Worm (Caenorhabditis elegans) whole organism, L2 larva: ENCODE results near the gene gst-42.

Source experiments
- C34F6.9 ChIP-seq: fragments of 150-350 bp; optimal IDR thresholded peaks from 2 replicates; lab custom pipeline; 2014; ENCODE audit warnings: missing biosample characterization, missing genetic modification characterization
- F13H6.1 ChIP-seq: sonication (generic microtip); optimal IDR thresholded peaks from 2 replicates; lab custom pipeline; 2016; ENCODE audit warnings: missing genetic modification characterization, missing compliant biosample characterization
- R02D3.7 ChIP-seq: fragments of 150-350 bp; optimal IDR thresholded peaks from 2 replicates; lab custom pipeline; 2014; ENCODE audit warnings: missing biosample characterization, missing genetic modification characterization
- Y55F3AM.14 ChIP-seq: fragments of 200-800 bp; sonication (Bioruptor generic); optimal IDR thresholded peaks from 2 replicates; lab custom pipeline; 2018; ENCODE audit warnings: mild to moderate bottlenecking, missing genetic modification characterization, missing compliant biosample characterization
- ZK546.5 ChIP-seq: sonication (generic microtip); optimal IDR thresholded peaks from 2 replicates; lab custom pipeline; 2017; ENCODE audit warnings: missing biosample characterization, missing genetic modification characterization
- alr-1 ChIP-seq: fragments of 150-350 bp; optimal IDR thresholded peaks from 2 replicates; lab custom pipeline; 2014; ENCODE audit warnings: missing biosample characterization, missing genetic modification characterization
- aly-2 ChIP-seq: fragments of 150-350 bp; optimal IDR thresholded peaks from 2 replicates; lab custom pipeline; 2014; ENCODE audit warnings: missing biosample characterization, missing genetic modification characterization
- ceh-82 ChIP-seq: fragments of 150-350 bp; optimal IDR thresholded peaks from 2 replicates; lab custom pipeline; 2014; ENCODE audit warnings: missing biosample characterization, missing genetic modification characterization
- crh-2 ChIP-seq: sonication (generic microtip); optimal IDR thresholded peaks from 2 replicates; lab custom pipeline; 2017; ENCODE audit warnings: missing biosample characterization, missing genetic modification characterization
- dmd-4 ChIP-seq: sonication (generic microtip); optimal IDR thresholded peaks from 2 replicates; lab custom pipeline; 2017; ENCODE audit warnings: missing biosample characterization, missing genetic modification characterization
- egl-27 ChIP-seq: sonication (generic microtip); optimal IDR thresholded peaks from 3 replicates; lab custom pipeline; 2017; ENCODE audit warnings: missing biosample characterization, missing genetic modification reagents, missing genetic modification characterization
- elt-1 ChIP-seq: fragments of 150-350 bp; optimal IDR thresholded peaks from 2 replicates; lab custom pipeline; 2014; ENCODE audit warnings: missing biosample characterization, missing genetic modification characterization
- elt-3 ChIP-seq: sonication (generic microtip); optimal IDR thresholded peaks from 2 replicates; lab custom pipeline; 2017; ENCODE audit warnings: missing biosample characterization, missing genetic modification characterization
- fos-1 ChIP-seq: fragments of 150-350 bp; optimal IDR thresholded peaks from 2 replicates; lab custom pipeline; 2014; ENCODE audit warnings: missing biosample characterization, missing genetic modification characterization
- gmeb-1 ChIP-seq: fragments of 150-350 bp; optimal IDR thresholded peaks from 2 replicates; lab custom pipeline; 2014; ENCODE audit warnings: missing biosample characterization, missing genetic modification characterization
- lin-13 ChIP-seq: fragments of 150-350 bp; optimal IDR thresholded peaks from 2 replicates; lab custom pipeline; 2014; ENCODE audit warnings: missing biosample characterization, missing genetic modification reagents, missing genetic modification characterization
- lin-39 ChIP-seq: fragments of 150-350 bp; optimal IDR thresholded peaks from 2 replicates; lab custom pipeline; 2014; ENCODE audit warnings: missing biosample characterization, missing genetic modification reagents, missing genetic modification characterization
- lsy-2 ChIP-seq, 2 experiments: fragments of 150-350 bp in 1 of 2; sonication (generic microtip) in 1 of 2; optimal IDR thresholded peaks; 2 replicates each; lab custom pipeline; 2014 to 2017; ENCODE audit warnings: missing biosample characterization in 2 of 2, missing genetic modification characterization in 2 of 2
- mab-5 ChIP-seq: fragments of 150-350 bp; optimal IDR thresholded peaks from 2 replicates; lab custom pipeline; 2014; ENCODE audit warnings: missing biosample characterization, missing genetic modification characterization
- mbf-1 ChIP-seq: sonication (generic microtip); optimal IDR thresholded peaks from 2 replicates; lab custom pipeline; 2017; ENCODE audit warnings: missing biosample characterization, missing genetic modification characterization
- mdl-1 ChIP-seq, 2 experiments: fragments of 150-350 bp in 1 of 2; sonication (generic microtip) in 1 of 2; optimal IDR thresholded peaks; 2 replicates each; lab custom pipeline; 2017; ENCODE audit warnings: missing biosample characterization in 2 of 2, missing genetic modification characterization in 2 of 2
- nhr-12 ChIP-seq: fragments of 150-350 bp; optimal IDR thresholded peaks from 2 replicates; lab custom pipeline; 2014; ENCODE audit warnings: missing biosample characterization, missing genetic modification characterization
- nhr-21 ChIP-seq: fragments of 150-350 bp; optimal IDR thresholded peaks from 2 replicates; lab custom pipeline; 2014; ENCODE audit warnings: missing biosample characterization, missing genetic modification characterization
- nhr-23 ChIP-seq: fragments of 150-350 bp; optimal IDR thresholded peaks from 2 replicates; lab custom pipeline; 2014; ENCODE audit warnings: missing biosample characterization, missing genetic modification reagents, missing genetic modification characterization
- nhr-25 ChIP-seq: fragments of 150-350 bp; sonication (generic microtip); optimal IDR thresholded peaks from 3 replicates; lab custom pipeline; 2014; ENCODE audit warnings: missing biosample characterization, missing genetic modification characterization
- nhr-6 ChIP-seq: fragments of 150-350 bp; optimal IDR thresholded peaks from 2 replicates; lab custom pipeline; 2014; ENCODE audit warnings: missing biosample characterization, missing genetic modification characterization
- nhr-77 ChIP-seq: fragments of 150-350 bp; optimal IDR thresholded peaks from 2 replicates; lab custom pipeline; 2014; ENCODE audit warnings: missing biosample characterization, missing genetic modification characterization
- peb-1 ChIP-seq: fragments of 150-350 bp; optimal IDR thresholded peaks from 2 replicates; lab custom pipeline; 2014; ENCODE audit warnings: missing biosample characterization, missing genetic modification characterization
- skn-1 ChIP-seq: sonication (generic microtip); optimal IDR thresholded peaks from 2 replicates; lab custom pipeline; 2017; ENCODE audit warnings: missing biosample characterization, missing genetic modification characterization
- sma-9 ChIP-seq, 2 experiments: fragments of 150-350 bp in 1 of 2; sonication (generic microtip) in 1 of 2; optimal IDR thresholded peaks; 2 replicates each; lab custom pipeline; 2014 to 2016; ENCODE audit warnings: missing genetic modification characterization in 2 of 2, mild to moderate bottlenecking in 1 of 2, missing biosample characterization in 1 of 2, missing compliant biosample characterization in 1 of 2, missing genetic modification reagents in 1 of 2, moderate library complexity in 1 of 2
- snpc-4 ChIP-seq: fragments of 150-350 bp; optimal IDR thresholded peaks from 2 replicates; lab custom pipeline; 2014; ENCODE audit warnings: missing biosample characterization, missing genetic modification characterization
- unc-39 ChIP-seq: fragments of 150-350 bp; optimal IDR thresholded peaks from 2 replicates; lab custom pipeline; 2014; ENCODE audit warnings: missing biosample characterization, missing genetic modification characterization
- unc-55 ChIP-seq: fragments of 150-350 bp; sonication (generic microtip); optimal IDR thresholded peaks from 3 replicates; lab custom pipeline; 2014; ENCODE audit warnings: missing biosample characterization, missing genetic modification reagents, missing genetic modification characterization
- zag-1 ChIP-seq: fragments of 150-350 bp; optimal IDR thresholded peaks from 2 replicates; lab custom pipeline; 2014; ENCODE audit warnings: missing biosample characterization, missing genetic modification characterization
- ztf-1 ChIP-seq: fragments of 200-800 bp; sonication (Bioruptor generic); conservative IDR thresholded peaks from 2 replicates; pipeline ENCODE4 v1.3.6; 2022; ENCODE audit warnings: missing genetic modification characterization, missing compliant biosample characterization
- ztf-11 ChIP-seq: sonication (generic microtip); optimal IDR thresholded peaks from 2 replicates; lab custom pipeline; 2017; ENCODE audit warnings: missing biosample characterization, missing genetic modification characterization

gst-42 gene

ce11 chrX:11710229-11710628, 17.5 kb downstream of the gst-42 start, which contains the start of gene C44C10.11:
C44C10.11 (minus strand) TSS chrX:11710343.
- TF ChIP-seq zag-1 (tag; lab: Kevin White, UChicago): peak; percentile 5
- TF ChIP-seq unc-55 (GFP tag; lab: Kevin White, UChicago): peak; percentile 57
- peak; percentile 60 for TF ChIP-seq nhr-21 (tag; lab: Kevin White, UChicago)
- peak; percentile 53 for TF ChIP-seq sma-9 (GFP tag; optimal IDR thresholded peaks at IDR 0.05; lab: Kevin White, UChicago)
- TF ChIP-seq sma-9 (tag; optimal IDR thresholded peaks at IDR 0.05; lab: Kevin White, UChicago): no peak
- peak; percentile 14 for TF ChIP-seq C34F6.9 (tag; lab: Kevin White, UChicago)
- no peak for TF ChIP-seq ZK546.5 (tag; lab: Kevin White, UChicago)
- no peak for TF ChIP-seq lsy-2 (tag; optimal IDR thresholded peaks at IDR 0.05; lab: Kevin White, UChicago)
- peak; percentile 5 for TF ChIP-seq lin-13 (GFP tag; lab: Kevin White, UChicago)
- TF ChIP-seq ztf-11 (tag; lab: Kevin White, UChicago): no peak
- no peak for TF ChIP-seq mbf-1 (tag; lab: Kevin White, UChicago)
- peak; percentile 17 for TF ChIP-seq F13H6.1 (tag; lab: Kevin White, UChicago)
- TF ChIP-seq fos-1 (tag; lab: Kevin White, UChicago): peak; percentile 89
- TF ChIP-seq egl-27 (tag; lab: Kevin White, UChicago): peak; percentile 19
- TF ChIP-seq mdl-1 (tag; optimal IDR thresholded peaks at IDR 0.05; lab: Kevin White, UChicago): peak in 1 of 2 experiments; percentile 63
- peak; percentile 86 for TF ChIP-seq crh-2

DNA sequence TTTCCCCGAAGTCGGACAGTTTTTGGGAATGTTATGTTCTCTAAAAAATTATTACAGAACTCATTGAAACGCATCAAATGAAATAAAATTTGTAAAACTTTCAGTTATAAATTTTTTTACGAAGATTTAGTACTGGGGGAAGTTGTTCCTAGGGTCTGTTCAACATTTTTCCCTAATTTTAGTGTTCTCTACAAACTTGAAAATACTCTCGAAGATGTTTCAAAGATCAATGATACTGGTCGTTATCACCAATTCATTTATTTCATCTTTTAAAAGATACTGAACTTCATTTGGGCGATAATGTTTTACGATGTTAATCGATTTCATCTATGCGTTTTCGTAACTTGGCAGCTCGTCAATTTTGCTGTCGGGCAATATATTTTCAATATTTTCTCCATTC, 25.5 kb downstream of the gst-42 start, which contains the start of gene C44C10.3:
Gene C44C10.3, plus strand, starts transcription at position 301 of the 400 bp plus-strand sequence.
- TF ChIP-seq F13H6.1 (tag; lab: Kevin White, UChicago) (no peak), elt-1 (tag; lab: Kevin White, UChicago) (no peak), gmeb-1 (tag; lab: Kevin White, UChicago) (no peak), nhr-21 (tag; lab: Kevin White, UChicago) (no peak), dmd-4 (tag; lab: Kevin White, UChicago) (no peak), aly-2 (tag; lab: Kevin White, UChicago) (no peak), alr-1 (tag; lab: Kevin White, UChicago) (no peak), snpc-4 (tag; lab: Kevin White, UChicago) (no peak), sma-9 (GFP tag; optimal IDR thresholded peaks at IDR 0.05; lab: Kevin White, UChicago) (no peak), sma-9 (tag; optimal IDR thresholded peaks at IDR 0.05; lab: Kevin White, UChicago) (no peak), lin-39 (no peak), Y55F3AM.14 (GFP tag; lab: Kevin White, UChicago) (no peak), unc-39 (tag; lab: Kevin White, UChicago) (no peak), skn-1 (no peak)

DNA sequence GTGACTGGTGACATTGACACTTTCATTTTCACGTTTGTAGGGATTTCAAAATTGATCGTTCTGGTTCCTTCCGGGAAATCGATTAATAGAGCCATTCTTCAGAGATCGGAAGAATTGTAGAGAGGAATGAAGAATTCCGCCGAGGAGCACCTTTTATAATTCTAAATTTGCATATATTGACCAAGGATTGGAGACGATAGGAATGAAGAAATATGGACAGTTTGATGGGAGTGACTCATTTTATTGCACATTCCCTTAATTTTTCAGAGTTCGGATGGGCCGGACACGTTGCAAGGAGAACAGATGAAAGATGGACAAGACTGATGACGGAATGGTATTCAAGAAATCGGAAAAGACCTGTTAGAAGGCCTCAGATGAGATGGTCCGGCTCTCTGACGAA, 27.5 kb downstream of the gst-42 start, which contains the start of gene C44C10.15:
Gene C44C10.15, minus strand, starts transcription at position 101 of the 400 bp plus-strand sequence.
- TF ChIP-seq nhr-12 (tag; lab: Kevin White, UChicago): no peak
- TF ChIP-seq mbf-1 (tag; lab: Kevin White, UChicago): no peak
- no peak for TF ChIP-seq ceh-82 (tag; lab: Kevin White, UChicago)

ce11 chrX:11696696-11697095, 31.0 kb downstream of the gst-42 start, which contains the start of gene C44C10.12:
C44C10.12 (plus strand) TSS chrX:11696996.
- no peak for TF ChIP-seq ztf-1 (GFP tag; lab: Robert Waterston, UW)
- TF ChIP-seq crh-2: no peak
- TF ChIP-seq alr-1 (tag; lab: Kevin White, UChicago): no peak
- no peak for TF ChIP-seq nhr-25 (tag; lab: Kevin White, UChicago)
- no peak for TF ChIP-seq R02D3.7 (tag; lab: Kevin White, UChicago)
- TF ChIP-seq elt-3 (tag; lab: Kevin White, UChicago): no peak
- TF ChIP-seq ztf-11 (tag; lab: Kevin White, UChicago): no peak
- no peak for TF ChIP-seq elt-1 (tag; lab: Kevin White, UChicago)
- TF ChIP-seq mab-5 (tag; lab: Kevin White, UChicago): no peak
- no peak for TF ChIP-seq ceh-82 (tag; lab: Kevin White, UChicago)
- TF ChIP-seq peb-1: no peak
- no peak for TF ChIP-seq nhr-77
- TF ChIP-seq nhr-6 (tag; lab: Kevin White, UChicago): no peak
- TF ChIP-seq lsy-2 (tag; optimal IDR thresholded peaks at IDR 0.05; lab: Kevin White, UChicago): no peak
- no peak for TF ChIP-seq snpc-4 (tag; lab: Kevin White, UChicago)
- no peak for TF ChIP-seq nhr-23
- no peak for TF ChIP-seq gmeb-1 (tag; lab: Kevin White, UChicago)
- no peak for TF ChIP-seq fos-1 (tag; lab: Kevin White, UChicago)
- TF ChIP-seq F13H6.1 (tag; lab: Kevin White, UChicago): no peak
- no peak for TF ChIP-seq dmd-4 (tag; lab: Kevin White, UChicago)
